Fruit fly (Drosophila melanogaster) whole organism, embryonic: Measurements from ENCODE around the gene CG6066.

Experiments
- Abd-B ChIP-seq: fragments of 200-800 bp; sonication (Bioruptor generic); optimal IDR thresholded peaks from 2 replicates; lab custom pipeline; 2018; ENCODE audit warnings: missing biosample characterization, mild to moderate bottlenecking, missing genetic modification characterization, moderate library complexity
- CG13123 ChIP-seq: fragments of 200-800 bp; sonication (Bioruptor generic); optimal IDR thresholded peaks from 2 replicates; lab custom pipeline; 2016; ENCODE audit warnings: missing biosample characterization, missing genetic modification characterization
- Mrtf ChIP-seq: fragments of 200-800 bp; sonication (Bioruptor generic); IDR thresholded peaks from 3 replicates; pipeline ENCODE4 v1.3.6; 2022; ENCODE audit warnings: missing biosample characterization, missing genetic modification characterization
- Ravus ChIP-seq: fragments of 200-800 bp; sonication (Bioruptor generic); IDR thresholded peaks from 2 replicates; pipeline ENCODE4 v1.3.6; 2022; ENCODE audit warnings: missing biosample characterization, missing genetic modification characterization
- Rx ChIP-seq: fragments of 200-800 bp; sonication (Bioruptor generic); IDR thresholded peaks from 2 replicates; pipeline ENCODE4 v1.3.6; 2022; ENCODE audit warnings: missing biosample characterization, missing genetic modification characterization
- ac ChIP-seq: fragments of 200-800 bp; sonication (Bioruptor generic); optimal IDR thresholded peaks from 3 replicates; lab custom pipeline; 2017; ENCODE audit warnings: missing biosample characterization, mild to moderate bottlenecking, missing genetic modification characterization
- cas ChIP-seq: fragments of 200-800 bp; sonication (Bioruptor generic); IDR thresholded peaks from 2 replicates; pipeline ENCODE4 v1.3.6; 2022; ENCODE audit warnings: missing biosample characterization, missing genetic modification characterization
- corto ChIP-seq: fragments of 200-800 bp; sonication (Bioruptor generic); optimal IDR thresholded peaks from 2 replicates; lab custom pipeline; 2016; ENCODE audit warnings: missing biosample characterization, mild to moderate bottlenecking, missing genetic modification characterization, moderate library complexity
- dysf ChIP-seq: fragments of 200-800 bp; sonication (Bioruptor generic); IDR thresholded peaks from 3 replicates; pipeline ENCODE4 v1.3.6; 2022; ENCODE audit warnings: missing biosample characterization, missing genetic modification characterization
- gfzf ChIP-seq: fragments of 200-800 bp; sonication (Bioruptor generic); optimal IDR thresholded peaks from 2 replicates; lab custom pipeline; 2016; ENCODE audit warnings: missing biosample characterization, mild to moderate bottlenecking, missing genetic modification characterization, moderate library complexity
- slp2 ChIP-seq: fragments of 200-800 bp; sonication (Bioruptor generic); optimal IDR thresholded peaks from 2 replicates; lab custom pipeline; 2016; ENCODE audit warnings: missing biosample characterization, missing genetic modification characterization

dm6 chr3R:27151516-27151823 is 35.0 kb upstream of the CG6066 start, which contains the start of gene Men-b:
- TF ChIP-seq Mrtf (GFP tag; lab: Robert Waterston, UW) (no peak), cas (GFP tag; lab: Robert Waterston, UW) (no peak), slp2 (no peak), Abd-B (GFP tag; lab: Kevin White, UChicago) (no peak), CG13123 (GFP tag; lab: Kevin White, UChicago) (no peak), gfzf (peak; percentile 98), ac (GFP tag; lab: Kevin White, UChicago) (no peak), dysf (GFP tag; lab: Robert Waterston, UW) (no peak), Rx (no peak), Ravus (no peak), corto (GFP tag; lab: Kevin White, UChicago) (no peak)
